Fruit fly (Drosophila melanogaster): ENCODE data around the gene Syx7.

The Syx7 gene

DNA sequence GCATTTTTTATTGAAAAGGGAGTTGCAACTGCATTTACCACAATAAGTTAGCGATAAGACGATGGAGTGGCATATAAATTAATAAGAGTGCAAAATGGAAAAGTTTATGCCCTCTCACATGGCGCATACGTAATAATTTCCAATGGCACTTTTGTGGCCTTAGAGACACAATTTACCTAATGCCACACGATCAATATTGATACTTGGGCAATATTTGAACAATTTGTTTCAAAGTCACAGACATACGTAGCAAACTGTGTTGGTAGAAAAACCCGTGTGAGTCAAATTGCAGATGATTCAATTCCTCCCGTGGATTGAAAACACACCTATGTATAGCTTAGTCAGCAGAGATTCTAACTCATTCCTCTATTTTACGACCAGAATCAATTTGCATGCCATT, 33.5 kb upstream of the Syx7 start:
- TF ChIP-seq lab (GFP tag; optimal IDR thresholded peaks at IDR 0.05) (peak; percentile 70), CG10543 (GFP tag; optimal IDR thresholded peaks at IDR 0.05) (peak; percentile 20), CG3407 (GFP tag; optimal IDR thresholded peaks at IDR 0.05) (peak; percentile 27), CG14860 (GFP tag; IDR thresholded peaks at IDR 0.05; ENCODE audit: partially characterized antibody) (no peak), MTF-1 (GFP tag; optimal IDR thresholded peaks at IDR 0.05; ENCODE audit: borderline replicate concordance) (peak; percentile 58), fd64A (GFP tag; optimal IDR thresholded peaks at IDR 0.05) (peak; percentile 16), sens-2 (GFP tag; IDR thresholded peaks at IDR 0.05) (no peak), ro (GFP tag; IDR thresholded peaks at IDR 0.05) (no peak), unpg (GFP tag; optimal IDR thresholded peaks at IDR 0.05) (peak; percentile 34), Dll (GFP tag; IDR thresholded peaks at IDR 0.05; ENCODE audit: partially characterized antibody) (no peak), Hr78 (GFP tag; optimal IDR thresholded peaks at IDR 0.05) (no peak), seq (GFP tag; IDR thresholded peaks at IDR 0.05) (peak; percentile 34; the same call in 1 of the 2 replicates), CG31441 (GFP tag; IDR thresholded peaks at IDR 0.05) (0 out of 2 replicates have a peak, but pooled peaks have one; percentile 19), zf30C (GFP tag; optimal IDR thresholded peaks at IDR 0.05) (no peak), Kr (GFP tag; optimal IDR thresholded peaks at IDR 0.05) (no peak), CG10209 (GFP tag; optimal IDR thresholded peaks at IDR 0.05) (peak; percentile 20), Ravus (GFP tag; IDR thresholded peaks at IDR 0.05) (no peak), NfI (GFP tag; optimal IDR thresholded peaks at IDR 0.05) (peak; percentile 34), CG30431 (GFP tag; optimal IDR thresholded peaks at IDR 0.05) (no peak), knrl (GFP tag; IDR thresholded peaks at IDR 0.05; ENCODE audit: partially characterized antibody) (no peak), CG13424 (tag; optimal IDR thresholded peaks at IDR 0.05) (peak; percentile 34), D (optimal IDR thresholded peaks at IDR 0.05) (no peak), D (GFP tag; optimal IDR thresholded peaks at IDR 0.05) (no peak), Hey (tag; optimal IDR thresholded peaks at IDR 0.05) (no peak), CG17912 (GFP tag; optimal IDR thresholded peaks at IDR 0.05) (peak; percentile 18), z (GFP tag; IDR thresholded peaks at IDR 0.05) (no peak), CG9215 (GFP tag; IDR thresholded peaks at IDR 0.05) (no peak), stwl (tag; optimal IDR thresholded peaks at IDR 0.05) (no peak), CG3995 (GFP tag; optimal IDR thresholded peaks at IDR 0.05) (no peak), CG15479 (GFP tag; optimal IDR thresholded peaks at IDR 0.05) (no peak), ranshi (GFP tag; IDR thresholded peaks at IDR 0.05) (peak; percentile 23; the same call in 1 of the 2 replicates), CG1529 (GFP tag; optimal IDR thresholded peaks at IDR 0.05) (no peak), toy (GFP tag; IDR thresholded peaks at IDR 0.05) (no peak), nau (GFP tag; optimal IDR thresholded peaks at IDR 0.05) (peak; percentile 40), Hmx (GFP tag; optimal IDR thresholded peaks at IDR 0.05) (no peak), Usf (GFP tag; optimal IDR thresholded peaks at IDR 0.05) (no peak), salm (tag; optimal IDR thresholded peaks at IDR 0.05) (peak; percentile 14), CG12236 (GFP tag; optimal IDR thresholded peaks at IDR 0.05) (no peak), HHEX (GFP tag; optimal IDR thresholded peaks at IDR 0.05) (peak; percentile 58), tap (tag; optimal IDR thresholded peaks at IDR 0.05) (peak; percentile 25), PHDP (tag; optimal IDR thresholded peaks at IDR 0.05) (peak; percentile 4), CG4328 (GFP tag; optimal IDR thresholded peaks at IDR 0.05) (peak; percentile 7), CG10462 (GFP tag; optimal IDR thresholded peaks at IDR 0.05) (no peak), Blimp-1 (GFP tag; optimal IDR thresholded peaks at IDR 0.05) (peak; percentile 5), D19B (GFP tag; optimal IDR thresholded peaks at IDR 0.05) (no peak), CG2889 (GFP tag; IDR thresholded peaks at IDR 0.05) (no peak), CG6854 (GFP tag; optimal IDR thresholded peaks at IDR 0.05) (peak; percentile 51), fd3F (GFP tag; optimal IDR thresholded peaks at IDR 0.05) (no peak), p53 (GFP tag; optimal IDR thresholded peaks at IDR 0.05) (peak; percentile 45), CG43689 (GFP tag; IDR thresholded peaks at IDR 0.05) (no peak)
